Worm (Caenorhabditis elegans): ENCODE measurements around the gene bkip-1.

Gene bkip-1

ce11 chrII:14063044-14063500 is 38.0 kb upstream of the bkip-1 start, which contains the start of gene lem-2 (continued):
- TF ChIP-seq lsy-12 (tag; optimal IDR thresholded peaks at IDR 0.05): peak; percentile 76

DNA sequence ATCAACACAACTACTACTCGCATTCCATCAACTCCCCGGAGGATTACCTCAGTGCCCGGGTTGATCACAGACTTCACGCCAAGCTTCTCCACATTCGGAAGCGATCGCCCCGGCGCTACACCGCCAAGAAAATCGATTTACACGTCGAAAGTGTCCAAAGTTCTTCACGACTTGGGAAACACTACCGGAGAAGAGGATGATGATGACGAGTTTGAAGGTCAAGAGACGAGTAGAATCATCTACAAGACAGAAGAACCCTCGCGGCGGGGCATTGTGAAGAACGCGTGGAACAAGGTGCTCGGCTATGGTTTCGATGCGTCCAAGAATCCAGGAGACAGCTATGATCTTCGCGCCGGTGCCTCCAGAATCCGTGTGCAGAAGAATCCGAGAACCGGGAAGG is 37.0 kb upstream of the bkip-1 start:
- TF ChIP-seq mml-1 (tag; optimal IDR thresholded peaks at IDR 0.05): no peak
- TF ChIP-seq nhr-12 (tag; optimal IDR thresholded peaks at IDR 0.05): no peak
- TF ChIP-seq jun-1 (tag; optimal IDR thresholded peaks at IDR 0.05): no peak
- TF ChIP-seq ztf-11 (tag; optimal IDR thresholded peaks at IDR 0.05): no peak
- no peak for TF ChIP-seq aly-2 (tag; optimal IDR thresholded peaks at IDR 0.05)
- TF ChIP-seq nhr-237 (tag; optimal IDR thresholded peaks at IDR 0.05): no peak
- no peak for TF ChIP-seq ceh-82 (tag; optimal IDR thresholded peaks at IDR 0.05)

- TF ChIP-seq lin-39 (tag; optimal IDR thresholded peaks at IDR 0.05) (no peak), fkh-2 (tag; optimal IDR thresholded peaks at IDR 0.05) (no peak), hmg-11 (tag; optimal IDR thresholded peaks at IDR 0.05) (no peak), nhr-11 (tag; optimal IDR thresholded peaks at IDR 0.05) (no peak)
Measured at ce11 chrII:14065486-14065885, 35.6 kb upstream of the bkip-1 start.

- TF ChIP-seq lsy-12 (tag; optimal IDR thresholded peaks at IDR 0.05): no peak
- TF ChIP-seq aly-2 (tag; optimal IDR thresholded peaks at IDR 0.05): no peak
- TF ChIP-seq tbx-2 (tag; optimal IDR thresholded peaks at IDR 0.05): no peak
- TF ChIP-seq R02D3.7 (tag; optimal IDR thresholded peaks at IDR 0.05): no peak
- TF ChIP-seq daf-12 (tag; optimal IDR thresholded peaks at IDR 0.05): no peak
- no peak for TF ChIP-seq nhr-11 (tag; optimal IDR thresholded peaks at IDR 0.05)
- no peak for TF ChIP-seq unc-62 (GFP tag; optimal IDR thresholded peaks at IDR 0.05)
- no peak for TF ChIP-seq nhr-43 (tag; optimal IDR thresholded peaks at IDR 0.05; ENCODE audit: poor library complexity, severe bottlenecking)
- no peak for TF ChIP-seq nhr-12 (tag; optimal IDR thresholded peaks at IDR 0.05)
- TF ChIP-seq zag-1 (tag; optimal IDR thresholded peaks at IDR 0.05): no peak
- no peak for TF ChIP-seq nhr-76 (tag; optimal IDR thresholded peaks at IDR 0.05)
- no peak for TF ChIP-seq nhr-23 (tag; optimal IDR thresholded peaks at IDR 0.05)
- no peak for TF ChIP-seq mml-1 (tag; optimal IDR thresholded peaks at IDR 0.05)
Measured at ce11 chrII:14068607-14069006, 32.5 kb upstream of the bkip-1 start, which contains the start of gene xrn-1. Gene xrn-1, plus strand, starts transcription at chrII:14068907.

- no peak for TF ChIP-seq mml-1 (tag; optimal IDR thresholded peaks at IDR 0.05)
- no peak for TF ChIP-seq aly-2 (tag; optimal IDR thresholded peaks at IDR 0.05)
- TF ChIP-seq nfya-1 (tag; optimal IDR thresholded peaks at IDR 0.05; ENCODE audit: insufficient read depth): no peak
- no peak for TF ChIP-seq zag-1 (tag; optimal IDR thresholded peaks at IDR 0.05)
- no peak for TF ChIP-seq skn-1 (tag; optimal IDR thresholded peaks at IDR 0.05)
- no peak for TF ChIP-seq sea-2 (GFP tag; optimal IDR thresholded peaks at IDR 0.05)
- TF ChIP-seq lin-39 (tag; optimal IDR thresholded peaks at IDR 0.05): no peak
Measured at ce11 chrII:14074825-14075224, 26.2 kb upstream of the bkip-1 start.

- TF ChIP-seq ZK546.5 (tag; optimal IDR thresholded peaks at IDR 0.05) (no peak), nhr-25 (tag; optimal IDR thresholded peaks at IDR 0.05) (no peak), mml-1 (tag; optimal IDR thresholded peaks at IDR 0.05) (no peak), nhr-23 (tag; optimal IDR thresholded peaks at IDR 0.05) (no peak), pha-4 (tag; optimal IDR thresholded peaks at IDR 0.05) (no peak), eor-1 (tag; optimal IDR thresholded peaks at IDR 0.05) (no peak)
Measured at ce11 chrII:14077823-14078222, 23.2 kb upstream of the bkip-1 start.

- no peak for TF ChIP-seq lin-15B (tag; optimal IDR thresholded peaks at IDR 0.05)
Measured at ce11 chrII:14086931-14087330, 14.1 kb upstream of the bkip-1 start.

- TF ChIP-seq lin-15B (tag; optimal IDR thresholded peaks at IDR 0.05) (no peak), nfya-1 (tag; optimal IDR thresholded peaks at IDR 0.05; ENCODE audit: insufficient read depth) (peak; percentile 98)
Measured at ce11 chrII:14089796-14090372, 11.2 kb upstream of the bkip-1 start.
